Worm (Caenorhabditis elegans) whole organism, young adult: ENCODE data around the gene spp-28.

Experiments
- ccch-3 ChIP-seq: fragments of 200-800 bp; sonication (Bioruptor generic); optimal IDR thresholded peaks from 2 replicates; lab custom pipeline; 2018; ENCODE audit warnings: mild to moderate bottlenecking, missing genetic modification characterization, missing compliant biosample characterization
- hsf-1 ChIP-seq: fragments of 200-800 bp; sonication (Bioruptor generic); IDR thresholded peaks from 2 replicates; pipeline ENCODE4 v1.3.6; 2022; ENCODE audit warnings: missing genetic modification reagents, missing genetic modification characterization, missing compliant biosample characterization
- let-607 ChIP-seq, 2 experiments: fragments of 200-800 bp in 1 of 2; sonication (Bioruptor generic) in 1 of 2; sonication (generic microtip) in 1 of 2; optimal IDR thresholded peaks; 2 replicates each; lab custom pipeline; 2016 to 2018; ENCODE audit warnings: mild to moderate bottlenecking in 2 of 2, missing compliant biosample characterization in 2 of 2, missing genetic modification characterization in 2 of 2, moderate library complexity in 2 of 2, missing genotype in 1 of 2
- unc-62 ChIP-seq: fragments of 150-350 bp; optimal IDR thresholded peaks from 2 replicates; lab custom pipeline; 2014; ENCODE audit warnings: missing biosample characterization, missing genetic modification reagents, missing genetic modification characterization

DNA sequence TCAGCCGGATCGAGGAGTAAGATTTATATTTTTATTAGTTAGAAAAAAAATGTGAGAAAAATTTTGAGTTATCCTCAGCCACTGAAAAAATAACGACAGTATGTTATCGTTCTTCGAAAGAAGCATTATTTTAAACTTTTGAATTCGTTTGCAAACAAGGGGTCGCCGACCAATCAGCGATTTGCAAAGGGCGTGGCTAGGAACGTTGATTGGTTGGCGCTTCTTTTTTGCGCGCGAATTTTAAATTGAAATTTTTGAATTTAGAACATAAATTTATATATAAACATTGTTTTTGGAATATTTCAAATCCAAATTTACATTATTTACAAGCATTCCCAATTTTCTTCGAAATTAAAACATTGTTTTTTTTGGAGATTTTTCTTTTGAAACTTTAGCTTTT is 47.0 kb downstream of the spp-28 start:
- TF ChIP-seq unc-62 (GFP tag; lab: Kevin White, UChicago) (no peak), let-607 (tag; optimal IDR thresholded peaks at IDR 0.05; lab: Kevin White, UChicago) (no peak), ccch-3 (GFP tag; lab: Kevin White, UChicago) (no peak), hsf-1 (GFP tag; lab: Robert Waterston, UW) (no peak)
